Fruit fly (Drosophila melanogaster) S2 (cell line): ENCODE data around the gene CG8319.

Experiments used
- CG8478 ChIP-seq: fragments of >200 bp; optimal IDR thresholded peaks from 2 replicates; lab custom pipeline; 2018
- CTCF ChIP-seq, 2 experiments: fragments of >200 bp; optimal IDR thresholded peaks; 2 replicates each; lab custom pipeline; 2018

Gene CG8319

dm6 chr3R:9628036-9628435, 915 bp downstream of the CG8319 start:
- TF ChIP-seq CG8478 (no peak), CTCF (optimal IDR thresholded peaks at IDR 0.05; lab: Kevin White, UChicago) (no peak)

DNA sequence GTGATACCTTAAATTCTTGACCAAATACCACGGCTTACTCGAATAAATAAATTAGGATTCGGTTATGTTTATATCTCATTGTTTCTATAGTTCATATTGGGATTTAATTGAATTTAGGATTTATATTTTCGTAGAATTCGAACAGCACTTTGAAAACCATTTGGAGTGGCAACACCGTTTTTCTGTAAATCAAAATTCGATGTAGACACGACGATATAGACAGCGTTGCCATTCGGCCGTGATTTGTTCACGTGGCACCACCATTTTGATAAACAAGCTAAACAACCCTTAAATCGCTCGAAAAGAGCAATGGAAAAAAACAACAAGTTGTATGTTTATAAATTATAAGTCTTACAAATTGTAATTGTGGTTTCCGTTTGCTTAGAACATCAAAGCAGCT, 1.5 kb downstream of the CG8319 start:
- TF ChIP-seq CTCF (optimal IDR thresholded peaks at IDR 0.05; lab: Kevin White, UChicago): no peak
- no peak for TF ChIP-seq CG8478

DNA sequence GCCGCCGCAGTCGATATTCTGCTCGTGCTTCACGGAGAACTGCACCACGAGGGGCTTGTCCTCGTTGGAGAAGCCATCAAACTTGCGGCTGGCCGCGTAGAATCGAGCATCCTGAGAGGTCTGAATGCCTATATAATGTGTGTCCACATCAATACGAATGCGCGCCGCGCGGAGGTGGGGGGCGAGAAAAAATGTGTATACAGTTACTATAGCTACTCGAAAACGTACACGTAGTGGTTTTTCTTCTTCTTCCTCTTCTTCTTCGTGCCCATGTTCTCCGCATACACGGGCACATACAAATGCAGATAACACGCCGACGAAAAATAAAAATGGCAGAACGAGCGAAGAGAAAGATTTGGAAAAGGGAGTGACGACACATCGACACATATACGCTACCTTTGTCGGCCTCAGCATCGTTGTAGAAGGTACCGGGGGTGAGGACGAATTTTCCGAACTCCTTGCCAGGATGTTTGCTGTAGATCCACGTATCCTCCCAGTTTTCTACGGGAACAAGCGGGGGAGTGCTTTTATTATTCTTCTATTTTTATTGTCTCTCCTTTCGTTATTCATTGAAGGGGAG, 3.0 kb downstream of the CG8319 start:
- TF ChIP-seq CG8478: no peak
- no peak for TF ChIP-seq CTCF (optimal IDR thresholded peaks at IDR 0.05; lab: Kevin White, UChicago)

dm6 chr3R:9630633-9631095, 3.5 kb downstream of the CG8319 start, which contains the start of gene Calr:
Gene Calr, minus strand, starts transcription at chr3R:9630851.
- TF ChIP-seq CG8478: no peak
- TF ChIP-seq CTCF (optimal IDR thresholded peaks at IDR 0.05; lab: Kevin White, UChicago): peak in 1 of 2 experiments; percentile 5

DNA sequence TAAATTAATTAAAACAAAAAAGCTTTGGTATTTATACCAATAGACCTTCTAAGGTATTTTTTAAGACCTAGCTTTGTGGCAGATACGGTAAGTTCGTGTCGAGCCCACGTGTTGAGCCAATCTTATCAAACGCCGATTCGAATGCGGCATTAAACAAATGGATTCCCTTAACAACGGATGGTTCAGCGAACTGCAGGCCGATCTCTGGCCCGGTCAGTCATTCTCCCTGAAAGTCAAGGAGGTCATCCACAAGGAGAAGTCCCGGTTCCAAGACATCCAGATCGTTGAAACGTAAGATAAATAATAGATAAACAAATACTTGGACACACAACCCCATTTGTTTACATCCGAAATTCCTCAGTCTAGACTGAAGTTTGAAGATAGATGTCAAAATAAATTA, 4.4 kb downstream of the CG8319 start, which contains the start of gene SpdS:
SpdS (plus strand) TSS at position 78 of the 400 bp plus-strand sequence.
- TF ChIP-seq CTCF (optimal IDR thresholded peaks at IDR 0.05; lab: Kevin White, UChicago): no peak
- no peak for TF ChIP-seq CG8478

DNA sequence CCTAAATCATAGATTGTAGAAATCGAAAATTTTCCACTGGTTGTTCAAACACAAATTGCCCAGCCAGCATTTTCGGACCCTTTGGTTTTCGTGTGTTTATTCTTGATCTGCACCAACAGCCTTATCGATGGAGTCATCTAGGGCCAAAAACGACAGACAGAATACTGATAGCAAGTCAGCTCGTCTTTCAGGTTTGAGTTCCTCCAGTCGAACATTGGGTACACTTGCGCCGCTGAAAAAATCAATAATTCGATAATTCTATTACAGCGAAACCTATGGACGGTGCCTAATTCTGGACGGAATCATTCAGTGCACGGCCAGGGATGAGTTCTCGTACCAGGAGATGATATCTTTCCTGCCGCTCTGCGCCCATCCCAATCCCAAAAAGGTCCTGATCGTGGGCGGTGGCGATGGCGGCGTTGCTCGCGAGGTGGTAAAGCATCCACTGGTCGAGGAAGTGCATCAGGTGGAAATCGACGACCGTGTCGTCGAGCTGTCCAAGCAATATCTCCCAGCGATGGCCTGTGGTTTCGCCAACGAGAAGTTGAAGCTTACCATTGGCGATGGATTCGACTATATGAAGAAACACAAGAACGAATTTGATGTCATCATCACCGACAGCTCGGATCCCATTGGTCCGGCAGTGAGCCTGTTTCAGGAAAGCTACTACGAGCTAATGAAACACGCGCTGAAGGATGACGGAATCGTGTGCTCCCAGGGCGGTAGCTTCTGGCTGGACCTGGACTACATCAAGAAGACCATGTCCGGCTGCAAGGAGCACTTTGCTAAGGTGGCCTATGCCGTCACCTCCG, 5.2 kb downstream of the CG8319 start:
- TF ChIP-seq CTCF (optimal IDR thresholded peaks at IDR 0.05; lab: Kevin White, UChicago): no peak
- TF ChIP-seq CG8478: no peak

DNA sequence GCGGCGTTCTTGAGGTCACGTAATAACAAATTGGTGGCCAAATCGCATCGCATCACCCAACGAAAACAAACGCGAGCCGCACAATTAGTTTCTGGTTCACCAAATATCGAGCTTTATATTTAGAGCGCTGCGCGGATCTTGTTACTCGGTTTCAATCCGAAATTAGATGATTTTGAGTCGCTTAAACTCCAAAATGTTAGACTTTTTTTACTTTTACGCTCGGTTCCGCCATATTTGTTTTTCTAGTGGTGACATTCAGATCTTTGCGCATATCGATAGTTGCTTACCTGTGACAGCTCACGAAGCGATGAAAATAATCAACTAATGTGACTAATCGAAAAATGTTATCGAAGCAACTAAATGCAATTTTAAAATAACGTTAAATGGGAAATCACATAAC, 10.2 kb downstream of the CG8319 start, which contains the start of gene Scm:
Scm (minus strand) TSS at position 251 of the 400 bp plus-strand sequence.
- TF ChIP-seq CG8478 (no peak), CTCF (optimal IDR thresholded peaks at IDR 0.05; lab: Kevin White, UChicago) (peak in 1 of 2 experiments; percentile 17)

DNA sequence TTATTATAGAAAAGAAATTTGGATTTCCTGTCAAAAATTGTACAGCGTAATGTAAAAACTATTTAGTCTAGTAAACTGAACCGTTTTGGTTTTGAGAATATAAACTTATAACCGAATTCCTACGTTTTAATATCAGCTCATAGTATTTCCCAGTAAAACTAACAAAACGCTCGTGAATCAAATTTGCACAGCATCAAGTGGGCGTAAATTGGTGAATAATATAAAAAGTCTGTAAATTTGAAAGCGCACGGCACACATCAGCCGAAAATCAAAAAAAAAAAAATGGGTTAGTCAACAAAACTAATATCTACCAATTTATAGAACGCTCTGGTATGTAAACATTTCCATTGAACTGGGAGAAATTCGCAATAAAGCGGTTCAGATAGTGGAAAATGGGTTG, 10.8 kb downstream of the CG8319 start, which contains the start of gene Dh44:
Dh44 (plus strand) TSS at position 301 of the 400 bp plus-strand sequence.
- TF ChIP-seq CTCF (optimal IDR thresholded peaks at IDR 0.05; lab: Kevin White, UChicago): no peak
- no peak for TF ChIP-seq CG8478

DNA sequence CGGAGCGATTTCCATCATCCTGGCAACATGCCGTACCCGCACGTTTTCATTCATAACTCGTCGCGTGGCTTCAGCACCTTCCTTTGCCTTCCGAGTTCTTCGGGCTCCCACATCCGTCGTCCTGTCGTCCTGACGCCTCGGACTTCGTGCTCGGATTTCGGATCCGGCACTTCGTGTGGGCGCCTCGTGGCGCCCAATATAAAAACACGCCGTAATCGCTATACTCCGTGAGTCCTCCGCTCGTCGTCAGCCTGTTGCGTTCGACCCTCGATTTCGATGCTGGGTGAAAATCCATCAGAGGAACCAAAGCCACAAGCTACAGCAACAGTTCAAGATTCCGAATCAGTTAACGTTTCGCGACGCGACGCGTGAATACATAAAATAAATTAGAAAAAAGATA, 13.2 kb downstream of the CG8319 start:
- TF ChIP-seq CG8478: no peak
- TF ChIP-seq CTCF (optimal IDR thresholded peaks at IDR 0.05; lab: Kevin White, UChicago): no peak

DNA sequence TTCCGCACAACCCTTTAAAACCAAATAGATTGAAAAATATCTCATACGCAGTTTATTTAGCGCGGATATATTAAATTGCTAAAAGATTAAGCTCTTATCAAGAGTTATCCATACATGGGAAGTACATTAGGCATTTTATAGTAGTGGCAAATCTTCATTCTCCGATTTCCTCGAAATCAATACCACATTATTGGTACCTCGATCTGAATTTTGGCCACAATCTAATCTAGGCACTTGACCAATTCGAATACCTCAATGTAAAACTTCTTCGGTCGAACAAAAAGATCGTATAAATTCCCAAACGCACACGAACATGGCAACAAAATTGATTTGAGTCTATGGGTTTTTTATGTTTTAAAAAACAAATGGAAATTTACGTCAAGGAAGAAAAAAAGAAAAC, 16.9 kb downstream of the CG8319 start:
- TF ChIP-seq CTCF (optimal IDR thresholded peaks at IDR 0.05; lab: Kevin White, UChicago) (no peak), CG8478 (no peak)

dm6 chr3R:9644620-9645019, 17.5 kb downstream of the CG8319 start:
- TF ChIP-seq CG8478 (no peak), CTCF (optimal IDR thresholded peaks at IDR 0.05; lab: Kevin White, UChicago) (no peak)

- no peak for TF ChIP-seq CG8478
- no peak for TF ChIP-seq CTCF (optimal IDR thresholded peaks at IDR 0.05; lab: Kevin White, UChicago)
These were observed 19.1 kb downstream of the CG8319 start, which contains the start of gene Fst for dm6 chr3R:9646104-9646707. Gene Fst, minus strand, starts transcription at chr3R:9646154.

DNA sequence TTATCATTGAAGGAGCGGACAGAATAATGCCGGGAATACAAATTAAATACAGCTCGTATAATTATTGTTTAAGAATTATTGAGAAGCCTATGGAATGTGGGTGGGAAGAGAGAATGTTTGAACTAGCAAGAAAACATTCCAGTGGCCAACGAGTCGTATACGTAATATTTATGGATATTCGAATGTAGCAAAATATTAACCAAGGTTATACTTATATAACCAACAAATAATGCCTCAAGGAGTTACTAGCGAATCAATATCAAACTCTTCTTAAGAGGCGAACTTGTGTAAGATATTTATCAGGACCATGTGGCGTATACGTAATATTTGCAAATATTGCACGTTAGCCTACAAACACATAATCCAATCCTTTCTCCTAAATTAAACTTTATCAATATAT, 38.3 kb downstream of the CG8319 start:
- no peak for TF ChIP-seq CG8478
- TF ChIP-seq CTCF (optimal IDR thresholded peaks at IDR 0.05; lab: Kevin White, UChicago): no peak

- TF ChIP-seq CG8478 (no peak), CTCF (optimal IDR thresholded peaks at IDR 0.05; lab: Kevin White, UChicago) (peak; percentile 63 to 64)
These were observed 46.1 kb downstream of the CG8319 start for dm6 chr3R:9673207-9673606.

DNA sequence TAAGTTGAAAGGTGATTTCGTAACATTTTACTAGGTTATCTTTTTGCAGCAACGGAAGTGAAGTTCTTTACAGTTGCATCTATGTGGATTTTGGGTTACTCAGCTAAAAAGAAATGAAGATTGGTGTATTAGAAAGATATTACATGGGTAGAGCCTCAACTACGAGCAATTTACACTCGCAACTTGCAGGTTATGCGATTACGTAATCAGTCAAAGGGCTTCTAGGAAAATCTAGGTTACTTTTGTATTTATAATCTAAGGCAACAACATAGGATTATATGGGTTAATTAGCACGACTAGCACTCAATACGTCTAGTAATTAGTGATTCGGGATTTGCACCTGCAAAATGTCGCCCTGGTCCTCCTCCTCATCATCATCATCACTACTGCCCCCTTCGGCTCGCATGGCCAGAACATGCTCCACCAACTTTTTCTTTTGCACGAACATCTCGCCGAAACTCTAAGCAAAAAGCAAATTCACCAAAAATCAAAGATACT, 47.1 kb downstream of the CG8319 start, which contains the start of gene Dhc1:
Dhc1 (minus strand) TSS at position 448 of the 498 bp plus-strand sequence.
- TF ChIP-seq CG8478: no peak
- no peak for TF ChIP-seq CTCF (optimal IDR thresholded peaks at IDR 0.05; lab: Kevin White, UChicago)
